Fruit fly (Drosophila melanogaster) whole organism, embryonic: ENCODE measurements around the gene CG9393.
A peak's percentile ranks its signal among the peaks of the same experiment; 100 is the strongest.

ENCODE experiments used
- Abd-B ChIP-seq: fragments of 200-800 bp; sonication (Bioruptor generic); optimal IDR thresholded peaks from 2 replicates; lab custom pipeline; 2018; ENCODE audit warnings: missing biosample characterization, mild to moderate bottlenecking, missing genetic modification characterization, moderate library complexity
- BtbVII ChIP-seq: fragments of 200-800 bp; sonication (Bioruptor generic); optimal IDR thresholded peaks from 3 replicates; lab custom pipeline; 2017; ENCODE audit warnings: missing biosample characterization, mild to moderate bottlenecking, missing genetic modification characterization
- CG10274 ChIP-seq: fragments of 200-800 bp; sonication (Bioruptor generic); optimal IDR thresholded peaks from 3 replicates; lab custom pipeline; 2017; ENCODE audit warnings: missing biosample characterization, mild to moderate bottlenecking, missing genetic modification characterization
- CG10979 ChIP-seq: fragments of 200-800 bp; sonication (Bioruptor generic); optimal IDR thresholded peaks from 2 replicates; lab custom pipeline; 2018; ENCODE audit warnings: missing biosample characterization, mild to moderate bottlenecking, missing genetic modification characterization, moderate library complexity
- CG11247 ChIP-seq: fragments of 200-800 bp; sonication (Bioruptor generic); IDR thresholded peaks from 2 replicates; pipeline ENCODE4 v1.3.6; 2022; ENCODE audit warnings: missing biosample characterization, missing genetic modification characterization
- CG11456 ChIP-seq: fragments of 200-800 bp; sonication (Bioruptor generic); IDR thresholded peaks from 3 replicates; pipeline ENCODE4 v1.3.6; 2022; ENCODE audit warnings: missing biosample characterization, missing genetic modification characterization
- CG12299 ChIP-seq: fragments of 200-800 bp; sonication (Bioruptor generic); optimal IDR thresholded peaks from 2 replicates; lab custom pipeline; 2018; ENCODE audit warnings: missing biosample characterization, mild to moderate bottlenecking, missing genetic modification characterization
- CG13123 ChIP-seq: fragments of 200-800 bp; sonication (Bioruptor generic); optimal IDR thresholded peaks from 2 replicates; lab custom pipeline; 2016; ENCODE audit warnings: missing biosample characterization, missing genetic modification characterization
- CG13424 ChIP-seq: fragments of 200-800 bp; sonication (Bioruptor generic); optimal IDR thresholded peaks from 2 replicates; lab custom pipeline; 2019; ENCODE audit warnings: missing biosample characterization, mild to moderate bottlenecking, missing genetic modification characterization, moderate library complexity
- CG1529 ChIP-seq: fragments of 200-800 bp; sonication (Bioruptor generic); optimal IDR thresholded peaks from 3 replicates; lab custom pipeline; 2018; ENCODE audit warnings: missing biosample characterization, missing genetic modification characterization
- CG15479 ChIP-seq: fragments of 200-800 bp; sonication (Bioruptor generic); optimal IDR thresholded peaks from 3 replicates; lab custom pipeline; 2019; ENCODE audit warnings: missing biosample characterization, mild to moderate bottlenecking, missing genetic modification characterization, moderate library complexity
- CG15601 ChIP-seq: fragments of 200-800 bp; sonication (Bioruptor generic); optimal IDR thresholded peaks from 3 replicates; lab custom pipeline; 2019; ENCODE audit warnings: missing biosample characterization, mild to moderate bottlenecking, missing genetic modification characterization, moderate library complexity
- CG1647 ChIP-seq: fragments of 200-800 bp; sonication (Bioruptor generic); optimal IDR thresholded peaks from 3 replicates; lab custom pipeline; 2016; ENCODE audit warnings: missing biosample characterization, missing genetic modification characterization
- CG17912 ChIP-seq: fragments of 200-800 bp; sonication (Bioruptor generic); optimal IDR thresholded peaks from 2 replicates; lab custom pipeline; 2018; ENCODE audit warnings: missing biosample characterization, mild to moderate bottlenecking, missing genetic modification characterization
- CG2202 ChIP-seq: fragments of 200-800 bp; sonication (Bioruptor generic); optimal IDR thresholded peaks from 2 replicates; lab custom pipeline; 2018; ENCODE audit warnings: missing biosample characterization, mild to moderate bottlenecking, missing genetic modification characterization
- CG34376 ChIP-seq: fragments of 200-800 bp; sonication (Bioruptor generic); optimal IDR thresholded peaks from 2 replicates; lab custom pipeline; 2018; ENCODE audit warnings: missing biosample characterization, mild to moderate bottlenecking, missing genetic modification characterization
- CG3847 ChIP-seq: fragments of 200-800 bp; sonication (Bioruptor generic); IDR thresholded peaks from 2 replicates; pipeline ENCODE4 v1.3.6; 2022; ENCODE audit warnings: missing biosample characterization, missing genetic modification characterization
- CG8388 ChIP-seq: fragments of 200-800 bp; sonication (Bioruptor generic); optimal IDR thresholded peaks from 2 replicates; lab custom pipeline; 2019; ENCODE audit warnings: missing biosample characterization, mild to moderate bottlenecking, missing genetic modification characterization, moderate library complexity
- CG9797 ChIP-seq: fragments of 200-800 bp; sonication (Bioruptor generic); optimal IDR thresholded peaks from 3 replicates; lab custom pipeline; 2018; ENCODE audit warnings: missing biosample characterization, mild to moderate bottlenecking, missing genetic modification characterization
- CG9876 ChIP-seq: fragments of 200-800 bp; sonication (Bioruptor generic); optimal IDR thresholded peaks from 2 replicates; lab custom pipeline; 2016; ENCODE audit warnings: missing biosample characterization, missing genetic modification characterization
- Camta ChIP-seq: fragments of 200-800 bp; sonication (Bioruptor generic); optimal IDR thresholded peaks from 2 replicates; lab custom pipeline; 2016; ENCODE audit warnings: missing biosample characterization, missing genetic modification characterization
- CoRest ChIP-seq: fragments of 200-800 bp; sonication (Bioruptor generic); optimal IDR thresholded peaks from 3 replicates; lab custom pipeline; 2018; ENCODE audit warnings: missing biosample characterization, mild to moderate bottlenecking, missing genetic modification characterization, moderate library complexity
- D ChIP-seq, 2 experiments: fragments of 200-800 bp in 1 of 2; fragments of >200 bp in 1 of 2; sonication (Bioruptor generic) in 1 of 2; optimal IDR thresholded peaks; 2 replicates in 1 of 2; 3 replicates in 1 of 2; lab custom pipeline; 2017; ENCODE audit warnings: mild to moderate bottlenecking in 1 of 2, missing biosample characterization in 1 of 2, missing genetic modification characterization in 1 of 2, missing genetic modification reagents in 1 of 2
- D19A ChIP-seq: fragments of 200-800 bp; optimal IDR thresholded peaks from 3 replicates; lab custom pipeline; 2019; ENCODE audit warnings: missing biosample characterization, mild to moderate bottlenecking, missing genetic modification characterization, moderate library complexity
- Deaf1 ChIP-seq: fragments of 200-800 bp; optimal IDR thresholded peaks from 3 replicates; lab custom pipeline; 2019; ENCODE audit warnings: missing biosample characterization, mild to moderate bottlenecking, missing genetic modification characterization, moderate library complexity
- Fer3 ChIP-seq: fragments of 200-800 bp; sonication (Bioruptor generic); optimal IDR thresholded peaks from 2 replicates; lab custom pipeline; 2018; ENCODE audit warnings: missing biosample characterization, mild to moderate bottlenecking, missing genetic modification characterization, moderate library complexity
- Hmr ChIP-seq: fragments of 200-800 bp; sonication (Bioruptor generic); optimal IDR thresholded peaks from 3 replicates; lab custom pipeline; 2017; ENCODE audit warnings: mild to moderate bottlenecking, missing biosample characterization, missing genetic modification reagents, missing genetic modification characterization
- Jarid2 ChIP-seq: fragments of 200-800 bp; sonication (Bioruptor generic); optimal IDR thresholded peaks from 3 replicates; lab custom pipeline; 2017; ENCODE audit warnings: mild to moderate bottlenecking, missing biosample characterization, missing genetic modification reagents, missing genetic modification characterization
- MESR4 ChIP-seq: fragments of 200-800 bp; sonication (Bioruptor generic); optimal IDR thresholded peaks from 2 replicates; lab custom pipeline; 2018; ENCODE audit warnings: missing biosample characterization, mild to moderate bottlenecking, missing genetic modification characterization, moderate library complexity
- Mad ChIP-seq: fragments of 200-800 bp; sonication (Bioruptor generic); optimal IDR thresholded peaks from 2 replicates; lab custom pipeline; 2016; ENCODE audit warnings: missing biosample characterization, missing genetic modification characterization
- Max ChIP-seq: fragments of 200-800 bp; sonication (Bioruptor generic); optimal IDR thresholded peaks from 2 replicates; lab custom pipeline; 2016; ENCODE audit warnings: missing biosample characterization, mild to moderate bottlenecking, missing genetic modification characterization
- Myb ChIP-seq: fragments of 200-800 bp; sonication (Bioruptor generic); optimal IDR thresholded peaks from 2 replicates; lab custom pipeline; 2016; ENCODE audit warnings: missing biosample characterization, missing genetic modification characterization
- Nf-YB ChIP-seq: fragments of 200-800 bp; sonication (Bioruptor generic); optimal IDR thresholded peaks from 3 replicates; lab custom pipeline; 2019; ENCODE audit warnings: missing biosample characterization, mild to moderate bottlenecking, missing genetic modification characterization, moderate library complexity
- Nf-YC ChIP-seq: fragments of 200-800 bp; optimal IDR thresholded peaks from 3 replicates; lab custom pipeline; 2019; ENCODE audit warnings: missing biosample characterization, mild to moderate bottlenecking, missing genetic modification characterization, moderate library complexity
- Pdp1 ChIP-seq, 2 experiments: fragments of 200-800 bp; sonication (Bioruptor generic); optimal IDR thresholded peaks; 3 replicates each; lab custom pipeline; 2016; ENCODE audit warnings: missing biosample characterization in 2 of 2, missing genetic modification characterization in 2 of 2, mild to moderate bottlenecking in 1 of 2, moderate library complexity in 1 of 2
- Spps ChIP-seq: fragments of 200-800 bp; sonication (Bioruptor generic); optimal IDR thresholded peaks from 2 replicates; lab custom pipeline; 2018; ENCODE audit warnings: missing biosample characterization, mild to moderate bottlenecking, missing genetic modification characterization
- Ssrp ChIP-seq: fragments of 200-800 bp; sonication (Bioruptor generic); optimal IDR thresholded peaks from 2 replicates; lab custom pipeline; 2018; ENCODE audit warnings: missing biosample characterization, mild to moderate bottlenecking, missing genetic modification characterization, moderate library complexity
- YL-1 ChIP-seq: fragments of 200-800 bp; sonication (Bioruptor generic); optimal IDR thresholded peaks from 3 replicates; lab custom pipeline; 2017; ENCODE audit warnings: missing biosample characterization, mild to moderate bottlenecking, missing genetic modification characterization
- chn ChIP-seq: fragments of 200-800 bp; sonication (Bioruptor generic); optimal IDR thresholded peaks from 2 replicates; lab custom pipeline; 2016; ENCODE audit warnings: missing biosample characterization, missing genetic modification characterization
- dpn ChIP-seq, 2 experiments: fragments of 200-800 bp; sonication (Bioruptor generic); optimal IDR thresholded peaks; 3 replicates each; lab custom pipeline; 2016; ENCODE audit warnings: missing biosample characterization in 2 of 2, missing genetic modification characterization in 2 of 2
- eyg ChIP-seq: fragments of 200-800 bp; sonication (Bioruptor generic); optimal IDR thresholded peaks from 3 replicates; lab custom pipeline; 2016; ENCODE audit warnings: missing biosample characterization, missing genetic modification characterization
- ftz-f1 ChIP-seq: fragments of 200-800 bp; sonication (Bioruptor generic); optimal IDR thresholded peaks from 2 replicates; lab custom pipeline; 2016; ENCODE audit warnings: missing biosample characterization, missing genetic modification characterization
- gro ChIP-seq: fragments of 200-800 bp; sonication (Bioruptor generic); optimal IDR thresholded peaks from 2 replicates; lab custom pipeline; 2016; ENCODE audit warnings: missing biosample characterization, missing genetic modification characterization
- mld ChIP-seq: fragments of 200-800 bp; sonication (Bioruptor generic); IDR thresholded peaks from 3 replicates; pipeline ENCODE4 v1.3.6; 2022; ENCODE audit warnings: missing biosample characterization, missing genetic modification characterization; ENCODE audit not compliant: partially characterized antibody
- repo ChIP-seq: fragments of 200-800 bp; sonication (Bioruptor generic); optimal IDR thresholded peaks from 2 replicates; lab custom pipeline; 2016; ENCODE audit warnings: missing biosample characterization, missing genetic modification characterization
- sr ChIP-seq: fragments of 200-800 bp; sonication (Bioruptor generic); IDR thresholded peaks from 3 replicates; pipeline ENCODE4 v1.3.6; 2022; ENCODE audit warnings: missing biosample characterization, missing genetic modification characterization
- trem ChIP-seq: fragments of 200-800 bp; optimal IDR thresholded peaks from 3 replicates; lab custom pipeline; 2019; ENCODE audit warnings: missing biosample characterization, mild to moderate bottlenecking, missing genetic modification characterization, moderate library complexity
- twi ChIP-seq: fragments of 200-800 bp; optimal IDR thresholded peaks from 2 replicates; lab custom pipeline; 2019; ENCODE audit warnings: missing biosample characterization, mild to moderate bottlenecking, missing genetic modification characterization, moderate library complexity
- zfh1 ChIP-seq: fragments of 200-800 bp; sonication (Bioruptor generic); IDR thresholded peaks from 3 replicates; pipeline ENCODE4 v1.3.6; 2022; ENCODE audit warnings: missing biosample characterization, missing genetic modification characterization

The CG9393 gene

dm6 chr3R:9590952-9591532 lies 27.6 kb upstream of the CG9393 start, which contains the start of the genes bocks and CG8312 (continued):
- peak; percentile 4 for TF ChIP-seq CG10979 (tag; lab: Kevin White, UChicago)
- peak; percentile 41 to 77 for TF ChIP-seq Pdp1 (GFP tag; optimal IDR thresholded peaks at IDR 0.05; lab: Kevin White, UChicago)
- no peak for TF ChIP-seq zfh1 (GFP tag; lab: Robert Waterston, UW)
- peak; percentile 46 for TF ChIP-seq repo (GFP tag; lab: Kevin White, UChicago)
- TF ChIP-seq Max (GFP tag; lab: Kevin White, UChicago), result peak; percentile 76
- TF ChIP-seq CG1529, result no peak
- peak; percentile 48 for TF ChIP-seq twi (tag; lab: Kevin White, UChicago)
- TF ChIP-seq Jarid2, result peak; percentile 91
- TF ChIP-seq Nf-YB (GFP tag; lab: Kevin White, UChicago), result peak; percentile 57
- peak; percentile 82 for TF ChIP-seq CG15601 (tag; lab: Kevin White, UChicago)
- TF ChIP-seq Camta, result peak; percentile 57
- TF ChIP-seq CG11456, result no peak
- TF ChIP-seq eyg, result peak; percentile 15
- TF ChIP-seq Deaf1, result peak; percentile 21
- no peak for TF ChIP-seq CG3847 (GFP tag; lab: Robert Waterston, UW)
- no peak for TF ChIP-seq Ssrp (tag; lab: Kevin White, UChicago)
- peak; percentile 1 for TF ChIP-seq CG8388 (GFP tag; lab: Kevin White, UChicago)
- peak; percentile 64 for TF ChIP-seq CG17912 (GFP tag; lab: Kevin White, UChicago)
- TF ChIP-seq CG11247 (GFP tag; lab: Robert Waterston, UW), result no peak
- TF ChIP-seq CG12299, result peak; percentile 21
- TF ChIP-seq Myb (GFP tag; lab: Kevin White, UChicago), result peak; percentile 72
- TF ChIP-seq gro (GFP tag; lab: Kevin White, UChicago), result peak; percentile 69
- peak; percentile 83 for TF ChIP-seq CG15479 (GFP tag; lab: Kevin White, UChicago)
- peak; percentile 44 for TF ChIP-seq Mad (GFP tag; lab: Kevin White, UChicago)
- peak; percentile 40 for TF ChIP-seq CG9876
- TF ChIP-seq CoRest (tag; lab: Kevin White, UChicago), result peak; percentile 47
- TF ChIP-seq D (optimal IDR thresholded peaks at IDR 0.05; lab: Kevin White, UChicago), result peak; percentile 64
- no peak for TF ChIP-seq D (GFP tag; optimal IDR thresholded peaks at IDR 0.05; lab: Kevin White, UChicago)
- TF ChIP-seq Fer3 (tag; lab: Kevin White, UChicago), result peak; percentile 33
- peak; percentile 49 to 64 for TF ChIP-seq dpn (GFP tag; optimal IDR thresholded peaks at IDR 0.05; lab: Kevin White, UChicago)
- peak; percentile 16 for TF ChIP-seq BtbVII (GFP tag; lab: Kevin White, UChicago)
- TF ChIP-seq YL-1 (GFP tag; lab: Kevin White, UChicago), result peak; percentile 70
- TF ChIP-seq CG2202 (tag; lab: Kevin White, UChicago), result no peak
- peak; percentile 73 for TF ChIP-seq Hmr
- no peak for TF ChIP-seq D19A (tag; lab: Kevin White, UChicago)
- TF ChIP-seq CG34376 (GFP tag; lab: Kevin White, UChicago), result peak; percentile 52
- peak; percentile 93 for TF ChIP-seq trem (tag; lab: Kevin White, UChicago)
- peak; percentile 97 for TF ChIP-seq CG9797 (GFP tag; lab: Kevin White, UChicago)
- TF ChIP-seq mld (GFP tag; lab: Robert Waterston, UW), result no peak
- peak; percentile 61 for TF ChIP-seq Nf-YC (tag; lab: Kevin White, UChicago)
- no peak for TF ChIP-seq CG10274 (GFP tag; lab: Kevin White, UChicago)
- TF ChIP-seq ftz-f1, result peak; percentile 35
- TF ChIP-seq Abd-B (GFP tag; lab: Kevin White, UChicago), result peak; percentile 34
- TF ChIP-seq CG1647 (GFP tag; lab: Kevin White, UChicago), result peak; percentile 17
- TF ChIP-seq Spps (tag; lab: Kevin White, UChicago), result peak; percentile 29
- TF ChIP-seq chn (GFP tag; lab: Kevin White, UChicago), result peak; percentile 63
- TF ChIP-seq CG13123 (GFP tag; lab: Kevin White, UChicago), result peak; percentile 5
- peak; percentile 64 for TF ChIP-seq MESR4 (GFP tag; lab: Kevin White, UChicago)
- peak; percentile 40 for TF ChIP-seq CG13424 (tag; lab: Kevin White, UChicago)
- TF ChIP-seq sr (GFP tag; lab: Robert Waterston, UW), result no peak
